Fruit fly (Drosophila melanogaster) whole organism, prepupa: Measurements from ENCODE around the gene Ser.
A peak's percentile ranks its signal among the peaks of the same experiment; 100 is the strongest.

Experiments
- CG10631 ChIP-seq: fragments of 200-800 bp; sonication (Bioruptor generic); optimal IDR thresholded peaks from 2 replicates; lab custom pipeline; 2016; ENCODE audit warnings: missing biosample characterization, missing genetic modification characterization
- CG10669 ChIP-seq: fragments of 200-800 bp; sonication (Bioruptor generic); optimal IDR thresholded peaks from 3 replicates; lab custom pipeline; 2018; ENCODE audit warnings: missing biosample characterization, mild to moderate bottlenecking, missing genetic modification characterization, moderate library complexity
- CG11294 ChIP-seq: fragments of 200-800 bp; sonication (Bioruptor generic); IDR thresholded peaks from 2 replicates; pipeline ENCODE4 v1.3.6; 2022; ENCODE audit warnings: missing biosample characterization, missing genetic modification characterization
- CG11902 ChIP-seq: fragments of 200-800 bp; sonication (Bioruptor generic); optimal IDR thresholded peaks from 3 replicates; lab custom pipeline; 2016; ENCODE audit warnings: missing biosample characterization, missing genetic modification characterization
- CG15336 ChIP-seq: fragments of 200-800 bp; sonication (Bioruptor generic); IDR thresholded peaks from 2 replicates; pipeline ENCODE4 v1.3.6; 2022; ENCODE audit warnings: missing biosample characterization, missing genetic modification characterization
- CG3032 ChIP-seq: fragments of 200-800 bp; optimal IDR thresholded peaks from 2 replicates; lab custom pipeline; 2019; ENCODE audit warnings: missing biosample characterization, mild to moderate bottlenecking, missing genetic modification characterization, moderate library complexity
- CG31627 ChIP-seq: fragments of 200-800 bp; sonication (Bioruptor generic); optimal IDR thresholded peaks from 3 replicates; lab custom pipeline; 2016; ENCODE audit warnings: missing biosample characterization, missing genetic modification characterization
- CG32006 ChIP-seq: fragments of 200-800 bp; sonication (Bioruptor generic); optimal IDR thresholded peaks from 3 replicates; lab custom pipeline; 2017; ENCODE audit warnings: missing biosample characterization, mild to moderate bottlenecking, missing genetic modification characterization
- CG34406 ChIP-seq: fragments of 200-800 bp; sonication (Bioruptor generic); optimal IDR thresholded peaks from 3 replicates; lab custom pipeline; 2016; ENCODE audit warnings: missing biosample characterization, missing genetic modification characterization
- CG3919 ChIP-seq: fragments of 200-800 bp; sonication (Bioruptor generic); optimal IDR thresholded peaks from 3 replicates; lab custom pipeline; 2016; ENCODE audit warnings: missing biosample characterization, missing genetic modification characterization
- CG4318 ChIP-seq: fragments of 200-800 bp; sonication (Bioruptor generic); optimal IDR thresholded peaks from 3 replicates; lab custom pipeline; 2017; ENCODE audit warnings: missing biosample characterization, mild to moderate bottlenecking, missing genetic modification characterization
- CG6163 ChIP-seq: fragments of 200-800 bp; sonication (Bioruptor generic); IDR thresholded peaks from 3 replicates; pipeline ENCODE4 v1.3.6; 2022; ENCODE audit warnings: missing biosample characterization, missing genetic modification characterization
- CG6792 ChIP-seq: fragments of 200-800 bp; sonication (Bioruptor generic); optimal IDR thresholded peaks from 3 replicates; lab custom pipeline; 2016; ENCODE audit warnings: missing biosample characterization, missing genetic modification characterization
- CG6808 ChIP-seq: fragments of 200-800 bp; sonication (Bioruptor generic); optimal IDR thresholded peaks from 3 replicates; lab custom pipeline; 2017; ENCODE audit warnings: missing biosample characterization, missing genetic modification characterization, mild to moderate bottlenecking, moderate library complexity, missing genetic modification reagents
- CG6854 ChIP-seq: fragments of 200-800 bp; sonication (Bioruptor generic); optimal IDR thresholded peaks from 2 replicates; lab custom pipeline; 2017; ENCODE audit warnings: missing biosample characterization, mild to moderate bottlenecking, missing genetic modification characterization
- CG7368 ChIP-seq: fragments of 200-800 bp; sonication (Bioruptor generic); optimal IDR thresholded peaks from 3 replicates; lab custom pipeline; 2016; ENCODE audit warnings: missing biosample characterization, missing genetic modification characterization
- CG8119 ChIP-seq: fragments of 200-800 bp; sonication (Bioruptor generic); IDR thresholded peaks from 3 replicates; pipeline ENCODE4 v1.3.6; 2022; ENCODE audit warnings: missing biosample characterization, missing genetic modification characterization
- CG8319 ChIP-seq: fragments of 200-800 bp; sonication (Bioruptor generic); optimal IDR thresholded peaks from 3 replicates; lab custom pipeline; 2016; ENCODE audit warnings: missing biosample characterization, missing genetic modification characterization
- CG9139 ChIP-seq: fragments of 200-800 bp; sonication (Bioruptor generic); optimal IDR thresholded peaks from 3 replicates; lab custom pipeline; 2017; ENCODE audit warnings: missing biosample characterization, mild to moderate bottlenecking, missing genetic modification characterization
- Eip78C ChIP-seq: fragments of 200-800 bp; sonication (Bioruptor generic); peaks from one replicate; lab custom pipeline; 2016; ENCODE audit warnings: missing biosample characterization, missing genetic modification characterization
- Eip93F ChIP-seq: fragments of 200-800 bp; sonication (Bioruptor generic); optimal IDR thresholded peaks from 2 replicates; lab custom pipeline; 2016; ENCODE audit warnings: missing biosample characterization, mild to moderate bottlenecking, missing genetic modification characterization
- Ets96B ChIP-seq: fragments of 200-800 bp; optimal IDR thresholded peaks from 2 replicates; lab custom pipeline; 2019; ENCODE audit warnings: missing biosample characterization, mild to moderate bottlenecking, missing genetic modification characterization, moderate library complexity
- Gug ChIP-seq: fragments of 200-800 bp; sonication (Bioruptor generic); IDR thresholded peaks from 2 replicates; pipeline ENCODE4 v1.3.6; 2022; ENCODE audit warnings: missing biosample characterization, missing genetic modification characterization
- Hr39 ChIP-seq: fragments of 200-800 bp; sonication (Bioruptor generic); optimal IDR thresholded peaks from 2 replicates; lab custom pipeline; 2016; ENCODE audit warnings: missing biosample characterization, missing genetic modification characterization
- Hr4 ChIP-seq: fragments of 200-800 bp; sonication (Bioruptor generic); optimal IDR thresholded peaks from 3 replicates; lab custom pipeline; 2016; ENCODE audit warnings: missing biosample characterization, missing genetic modification characterization
- Lpt ChIP-seq: fragments of 200-800 bp; sonication (Bioruptor generic); optimal IDR thresholded peaks from 3 replicates; lab custom pipeline; 2016; ENCODE audit warnings: missing biosample characterization, missing genetic modification characterization
- Met ChIP-seq: fragments of 200-800 bp; sonication (Bioruptor generic); optimal IDR thresholded peaks from 3 replicates; lab custom pipeline; 2016; ENCODE audit warnings: missing biosample characterization, missing genetic modification characterization
- Smox ChIP-seq: fragments of 200-800 bp; sonication (Bioruptor generic); optimal IDR thresholded peaks from 3 replicates; lab custom pipeline; 2016; ENCODE audit warnings: missing biosample characterization, missing genetic modification characterization
- Sox102F ChIP-seq: fragments of 200-800 bp; sonication (Bioruptor generic); optimal IDR thresholded peaks from 2 replicates; lab custom pipeline; 2016; ENCODE audit warnings: missing biosample characterization, mild to moderate bottlenecking, missing genetic modification characterization
- Sox15 ChIP-seq: fragments of 200-800 bp; sonication (Bioruptor generic); optimal IDR thresholded peaks from 3 replicates; lab custom pipeline; 2016; ENCODE audit warnings: missing biosample characterization, missing genetic modification characterization
- achi ChIP-seq: fragments of 200-800 bp; sonication (Bioruptor generic); optimal IDR thresholded peaks from 3 replicates; lab custom pipeline; 2016; ENCODE audit warnings: missing biosample characterization, missing genetic modification characterization
- acj6 ChIP-seq: fragments of 200-800 bp; sonication (Bioruptor generic); optimal IDR thresholded peaks from 3 replicates; lab custom pipeline; 2016; ENCODE audit warnings: missing biosample characterization, missing genetic modification characterization
- dac ChIP-seq: fragments of 200-800 bp; sonication (Bioruptor generic); optimal IDR thresholded peaks from 2 replicates; lab custom pipeline; 2017; ENCODE audit warnings: missing biosample characterization, mild to moderate bottlenecking, missing genetic modification characterization
- dsx ChIP-seq: fragments of 200-800 bp; optimal IDR thresholded peaks from 3 replicates; lab custom pipeline; 2019; ENCODE audit warnings: missing biosample characterization, mild to moderate bottlenecking, missing genetic modification characterization, moderate library complexity; ENCODE audit not compliant: poor library complexity, severe bottlenecking
- eg ChIP-seq: fragments of 200-800 bp; sonication (Bioruptor generic); IDR thresholded peaks from 3 replicates; pipeline ENCODE4 v1.3.6; 2022; ENCODE audit warnings: missing biosample characterization, missing genetic modification characterization
- fd59A ChIP-seq: fragments of 200-800 bp; sonication (Bioruptor generic); optimal IDR thresholded peaks from 2 replicates; lab custom pipeline; 2017; ENCODE audit warnings: missing biosample characterization, mild to moderate bottlenecking, missing genetic modification characterization, missing genetic modification reagents
- fd85E ChIP-seq: fragments of 200-800 bp; sonication (Bioruptor generic); optimal IDR thresholded peaks from 3 replicates; lab custom pipeline; 2016; ENCODE audit warnings: missing biosample characterization, missing genetic modification characterization
- fkh ChIP-seq: fragments of 200-800 bp; sonication (Bioruptor generic); optimal IDR thresholded peaks from 3 replicates; lab custom pipeline; 2017; ENCODE audit warnings: missing biosample characterization, mild to moderate bottlenecking, missing genetic modification characterization, moderate library complexity
- lz ChIP-seq: fragments of 200-800 bp; sonication (Bioruptor generic); optimal IDR thresholded peaks from 3 replicates; lab custom pipeline; 2016; ENCODE audit warnings: missing biosample characterization, missing genetic modification characterization
- net ChIP-seq: fragments of 200-800 bp; sonication (Bioruptor generic); optimal IDR thresholded peaks from 3 replicates; lab custom pipeline; 2016; ENCODE audit warnings: missing biosample characterization, missing genetic modification characterization
- pdm3 ChIP-seq: fragments of 200-800 bp; sonication (Bioruptor generic); optimal IDR thresholded peaks from 3 replicates; lab custom pipeline; 2016; ENCODE audit warnings: missing biosample characterization, missing genetic modification characterization
- salr ChIP-seq, 2 experiments: fragments of 200-800 bp; sonication (Bioruptor generic); optimal IDR thresholded peaks; 3 replicates each; lab custom pipeline; 2016 to 2018; ENCODE audit warnings: missing biosample characterization in 2 of 2, missing genetic modification characterization in 2 of 2, mild to moderate bottlenecking in 1 of 2
- spab ChIP-seq: fragments of 200-800 bp; sonication (Bioruptor generic); optimal IDR thresholded peaks from 2 replicates; lab custom pipeline; 2017; ENCODE audit warnings: missing biosample characterization, mild to moderate bottlenecking, missing genetic modification characterization, missing genetic modification reagents
- ss ChIP-seq, 2 experiments: fragments of 200-800 bp; sonication (Bioruptor generic); optimal IDR thresholded peaks; 2 replicates in 1 of 2; 3 replicates in 1 of 2; lab custom pipeline; 2017 to 2018; ENCODE audit warnings: mild to moderate bottlenecking in 2 of 2, missing biosample characterization in 2 of 2, missing genetic modification characterization in 2 of 2, moderate library complexity in 1 of 2
- svp ChIP-seq: fragments of 200-800 bp; sonication (Bioruptor generic); peaks from one replicate; lab custom pipeline; 2016; ENCODE audit warnings: missing biosample characterization, missing genetic modification characterization
- vri ChIP-seq: fragments of 200-800 bp; sonication (Bioruptor generic); optimal IDR thresholded peaks from 3 replicates; lab custom pipeline; 2016; ENCODE audit warnings: missing biosample characterization, mild to moderate bottlenecking, missing genetic modification characterization

Ser gene

dm6 chr3R:27222013-27222673 is 28.1 kb upstream of the Ser start (continued):
- TF ChIP-seq Eip93F (no peak), dac (GFP tag; lab: Kevin White, UChicago) (no peak), CG6854 (GFP tag; lab: Kevin White, UChicago) (no peak), achi (GFP tag; lab: Kevin White, UChicago) (peak; percentile 39), Ets96B (tag; lab: Kevin White, UChicago) (peak; percentile 66), CG8119 (GFP tag; lab: Robert Waterston, UW) (no peak), CG7368 (GFP tag; lab: Kevin White, UChicago) (peak; percentile 30), pdm3 (GFP tag; lab: Kevin White, UChicago) (peak; percentile 27), CG6808 (GFP tag; lab: Kevin White, UChicago) (peak; percentile 42), Gug (GFP tag; lab: Robert Waterston, UW) (no peak), CG10669 (GFP tag; lab: Kevin White, UChicago) (peak; percentile 63), vri (GFP tag; lab: Kevin White, UChicago) (no peak), acj6 (peak; percentile 11), spab (peak; percentile 46), eg (no peak), Lpt (no peak), salr (GFP tag; optimal IDR thresholded peaks at IDR 0.05; lab: Kevin White, UChicago) (no peak), CG10631 (GFP tag; lab: Kevin White, UChicago) (peak; percentile 28), fkh (no peak), Sox102F (peak; percentile 23), CG9139 (no peak), CG3919 (GFP tag; lab: Kevin White, UChicago) (peak; percentile 53), CG8319 (peak; percentile 5), lz (GFP tag; lab: Kevin White, UChicago) (peak; percentile 21), fd59A (GFP tag; lab: Kevin White, UChicago) (peak; percentile 47), fd85E (GFP tag; lab: Kevin White, UChicago) (no peak), Hr39 (peak; percentile 17), CG6163 (GFP tag; lab: Robert Waterston, UW) (peak; percentile 59; the same call in 2 of the 3 replicates), CG4318 (no peak), Hr4 (GFP tag; lab: Kevin White, UChicago) (no peak), CG6792 (peak; percentile 52)

dm6 chr3R:27220829-27221463 is 26.9 kb upstream of the Ser start:
- no peak for TF ChIP-seq salr (GFP tag; optimal IDR thresholded peaks at IDR 0.05; lab: Kevin White, UChicago)
- TF ChIP-seq CG34406: no peak
- no peak for TF ChIP-seq dsx (GFP tag; lab: Kevin White, UChicago)
- no peak for TF ChIP-seq dac (GFP tag; lab: Kevin White, UChicago)
- TF ChIP-seq CG3032 (tag; lab: Kevin White, UChicago): no peak
- no peak for TF ChIP-seq fd85E (GFP tag; lab: Kevin White, UChicago)
- peak in 1 of 2 experiments; percentile 88 for TF ChIP-seq ss (GFP tag; optimal IDR thresholded peaks at IDR 0.05; lab: Kevin White, UChicago)
- TF ChIP-seq Lpt: no peak
- TF ChIP-seq Met (GFP tag; lab: Kevin White, UChicago): peak; percentile 1
- TF ChIP-seq eg: 0 out of 3 replicates have a peak, but pooled peaks have one; percentile 12
- no peak for TF ChIP-seq CG11902 (GFP tag; lab: Kevin White, UChicago)
- TF ChIP-seq Hr39: no peak
- TF ChIP-seq CG6792: no peak
- no peak for TF ChIP-seq pdm3 (GFP tag; lab: Kevin White, UChicago)
- no peak for TF ChIP-seq Gug (GFP tag; lab: Robert Waterston, UW)
- TF ChIP-seq CG32006: peak; percentile 62
- TF ChIP-seq acj6: peak; percentile 21
- TF ChIP-seq CG10631 (GFP tag; lab: Kevin White, UChicago): peak; percentile 7
- TF ChIP-seq Smox (GFP tag; lab: Kevin White, UChicago): no peak
- no peak for TF ChIP-seq CG11294 (GFP tag; lab: Robert Waterston, UW)
- TF ChIP-seq Sox15 (GFP tag; lab: Kevin White, UChicago): no peak
- no peak for TF ChIP-seq fd59A (GFP tag; lab: Kevin White, UChicago)
- TF ChIP-seq CG3919 (GFP tag; lab: Kevin White, UChicago): no peak
- no peak for TF ChIP-seq CG10669 (GFP tag; lab: Kevin White, UChicago)
- no peak for TF ChIP-seq CG8119 (GFP tag; lab: Robert Waterston, UW)
- peak; percentile 21 for TF ChIP-seq CG4318
- TF ChIP-seq net (GFP tag; lab: Kevin White, UChicago): no peak
- TF ChIP-seq CG31627: no peak
- peak; percentile 36 for TF ChIP-seq svp (GFP tag; lab: Kevin White, UChicago)
- TF ChIP-seq CG7368 (GFP tag; lab: Kevin White, UChicago): no peak
- TF ChIP-seq Eip78C: peak; percentile 52
- TF ChIP-seq CG15336 (GFP tag; lab: Robert Waterston, UW): no peak
- no peak for TF ChIP-seq achi (GFP tag; lab: Kevin White, UChicago)
- no peak for TF ChIP-seq spab
- TF ChIP-seq CG8319: no peak
